Worm (Caenorhabditis elegans) whole organism, L1 larva: ENCODE measurements around the gene M03B6.5.
A peak's percentile ranks its signal among the peaks of the same experiment; 100 is the strongest.

Source experiments
- C34B4.2 ChIP-seq: sonication (generic microtip); optimal IDR thresholded peaks from 2 replicates; lab custom pipeline; 2017; ENCODE audit warnings: mild to moderate bottlenecking, missing genetic modification characterization, missing compliant biosample characterization
- aha-1 ChIP-seq: fragments of 150-350 bp; optimal IDR thresholded peaks from 2 replicates; lab custom pipeline; 2014; ENCODE audit warnings: missing biosample characterization, missing genetic modification characterization
- ceh-63 ChIP-seq: fragments of 200-800 bp; sonication (Bioruptor generic); optimal IDR thresholded peaks from 2 replicates; lab custom pipeline; 2018; ENCODE audit warnings: mild to moderate bottlenecking, missing genetic modification characterization, missing compliant biosample characterization
- ceh-90 ChIP-seq: sonication (generic microtip); optimal IDR thresholded peaks from 2 replicates; lab custom pipeline; 2016; ENCODE audit warnings: missing genetic modification characterization, missing compliant biosample characterization
- efl-1 ChIP-seq, 4 experiments: fragments of 150-350 bp; optimal IDR thresholded peaks in 3 of 4; peaks in 1 of 4; 1 replicate in 1 of 4; 2 replicates in 3 of 4; lab custom pipeline; 2014; ENCODE audit warnings: missing biosample characterization in 2 of 4, missing genetic modification characterization in 2 of 4, missing genetic modification reagents in 2 of 4
- egl-27 ChIP-seq, 2 experiments: fragments of 150-350 bp in 1 of 2; sonication (generic microtip); optimal IDR thresholded peaks; 3 replicates each; lab custom pipeline; 2017 to 2018; ENCODE audit warnings: missing biosample characterization in 2 of 2, missing genetic modification characterization in 2 of 2, missing genetic modification reagents in 2 of 2
- elt-2 ChIP-seq: sonication (generic microtip); optimal IDR thresholded peaks from 2 replicates; lab custom pipeline; 2016; ENCODE audit warnings: missing genetic modification characterization, mild to moderate bottlenecking, inconsistent platforms, missing compliant biosample characterization, missing genetic modification reagents
- fkh-4 ChIP-seq: sonication (generic microtip); optimal IDR thresholded peaks from 2 replicates; lab custom pipeline; 2016; ENCODE audit warnings: missing compliant biosample characterization, missing genetic modification characterization, borderline replicate concordance
- fkh-8 ChIP-seq: sonication (generic microtip); optimal IDR thresholded peaks from 2 replicates; lab custom pipeline; 2016; ENCODE audit warnings: mild to moderate bottlenecking, missing genetic modification characterization, missing compliant biosample characterization
- fos-1 ChIP-seq: fragments of 150-350 bp; optimal IDR thresholded peaks from 2 replicates; lab custom pipeline; 2014; ENCODE audit warnings: missing biosample characterization, missing genetic modification characterization
- grh-1 ChIP-seq: fragments of 200-800 bp; sonication (Bioruptor generic); IDR thresholded peaks from 2 replicates; pipeline ENCODE4 v1.3.6; 2022; ENCODE audit warnings: missing genetic modification reagents, missing genetic modification characterization, missing compliant biosample characterization
- hlh-17 ChIP-seq: fragments of 200-800 bp; sonication (Bioruptor generic); optimal IDR thresholded peaks from 2 replicates; lab custom pipeline; 2018; ENCODE audit warnings: missing genetic modification characterization, mild to moderate bottlenecking, missing compliant biosample characterization, moderate library complexity, borderline replicate concordance
- jun-1 ChIP-seq: fragments of 150-350 bp; optimal IDR thresholded peaks from 2 replicates; lab custom pipeline; 2014; ENCODE audit warnings: missing biosample characterization, missing genetic modification reagents, missing genetic modification characterization
- lin-14 ChIP-seq: fragments of 200-800 bp; sonication (Bioruptor generic); optimal IDR thresholded peaks from 2 replicates; lab custom pipeline; 2018; ENCODE audit warnings: mild to moderate bottlenecking, missing genetic modification characterization, moderate library complexity, missing compliant biosample characterization
- lin-15B ChIP-seq: fragments of 150-350 bp; sonication (generic microtip); optimal IDR thresholded peaks from 3 replicates; lab custom pipeline; 2014; ENCODE audit warnings: missing biosample characterization, missing genetic modification characterization
- lin-35 ChIP-seq, 2 experiments: fragments of 150-350 bp; optimal IDR thresholded peaks; 2 replicates each; lab custom pipeline; 2014; ENCODE audit warnings: missing biosample characterization in 2 of 2, missing genetic modification characterization in 2 of 2, missing genetic modification reagents in 2 of 2
- lin-39 ChIP-seq: fragments of 150-350 bp; optimal IDR thresholded peaks from 2 replicates; lab custom pipeline; 2014; ENCODE audit warnings: missing biosample characterization, missing genetic modification reagents, missing genetic modification characterization
- lir-3 ChIP-seq: sonication (generic microtip); optimal IDR thresholded peaks from 2 replicates; lab custom pipeline; 2016; ENCODE audit warnings: mild to moderate bottlenecking, missing genetic modification characterization, moderate library complexity, missing compliant biosample characterization; ENCODE audit not compliant: poor library complexity
- mab-9 ChIP-seq: fragments of 200-800 bp; sonication (Bioruptor generic); IDR thresholded peaks from 2 replicates; pipeline ENCODE4 v1.3.6; 2022; ENCODE audit warnings: missing genetic modification reagents, missing genetic modification characterization, missing compliant biosample characterization
- mef-2 ChIP-seq: fragments of 150-350 bp; optimal IDR thresholded peaks from 2 replicates; lab custom pipeline; 2014; ENCODE audit warnings: missing biosample characterization, missing genetic modification characterization
- nhr-11 ChIP-seq: fragments of 150-350 bp; optimal IDR thresholded peaks from 2 replicates; lab custom pipeline; 2014; ENCODE audit warnings: missing biosample characterization, missing genetic modification characterization
- nhr-19 ChIP-seq: fragments of 200-800 bp; sonication (Bioruptor generic); conservative IDR thresholded peaks from 2 replicates; pipeline ENCODE4 v1.3.6; 2022; ENCODE audit warnings: missing genetic modification characterization, missing compliant biosample characterization
- nhr-20 ChIP-seq: sonication (generic microtip); optimal IDR thresholded peaks from 2 replicates; lab custom pipeline; 2016; ENCODE audit warnings: mild to moderate bottlenecking, missing genetic modification characterization, missing compliant biosample characterization
- nhr-237 ChIP-seq: fragments of 150-350 bp; optimal IDR thresholded peaks from 2 replicates; lab custom pipeline; 2014; ENCODE audit warnings: missing biosample characterization, missing genetic modification characterization
- nhr-28 ChIP-seq: fragments of 150-350 bp; optimal IDR thresholded peaks from 2 replicates; lab custom pipeline; 2014; ENCODE audit warnings: missing biosample characterization, missing genetic modification characterization
- nhr-47 ChIP-seq: sonication (generic microtip); optimal IDR thresholded peaks from 2 replicates; lab custom pipeline; 2016; ENCODE audit warnings: mild to moderate bottlenecking, missing genetic modification characterization, moderate library complexity, missing compliant biosample characterization
- nhr-71 ChIP-seq: sonication (generic microtip); optimal IDR thresholded peaks from 2 replicates; lab custom pipeline; 2016; ENCODE audit warnings: mild to moderate bottlenecking, missing genetic modification characterization, moderate library complexity, missing compliant biosample characterization
- nhr-90 ChIP-seq: sonication (generic microtip); optimal IDR thresholded peaks from 2 replicates; lab custom pipeline; 2016; ENCODE audit warnings: mild to moderate bottlenecking, missing genetic modification characterization, missing compliant biosample characterization; ENCODE audit not compliant: poor library complexity
- rnt-1 ChIP-seq: sonication (generic microtip); optimal IDR thresholded peaks from 2 replicates; lab custom pipeline; 2016; ENCODE audit warnings: mild to moderate bottlenecking, missing genetic modification characterization, moderate library complexity, missing compliant biosample characterization
- swsn-7 ChIP-seq: sonication (generic microtip); optimal IDR thresholded peaks from 2 replicates; lab custom pipeline; 2016; ENCODE audit warnings: missing genetic modification characterization, missing compliant biosample characterization
- unc-130 ChIP-seq: fragments of 150-350 bp; optimal IDR thresholded peaks from 2 replicates; lab custom pipeline; 2017; ENCODE audit warnings: missing biosample characterization, missing genetic modification characterization, inconsistent platforms
- unc-30 ChIP-seq: sonication (generic microtip); optimal IDR thresholded peaks from 2 replicates; lab custom pipeline; 2017; ENCODE audit warnings: missing biosample characterization, missing genetic modification characterization
- ztf-11 ChIP-seq, 2 experiments: sonication (generic microtip); optimal IDR thresholded peaks; 2 replicates each; lab custom pipeline; 2016 to 2017; ENCODE audit warnings: missing genetic modification characterization in 2 of 2, missing biosample characterization in 1 of 2, missing compliant biosample characterization in 1 of 2
- ztf-4 ChIP-seq: fragments of 150-350 bp; optimal IDR thresholded peaks from 2 replicates; lab custom pipeline; 2014; ENCODE audit warnings: missing biosample characterization, missing genetic modification characterization

M03B6.5 gene

ce11 chrX:13843676-13844075 lies at the start of gene M03B6.5:
Gene M03B6.5 (plus strand): TSS chrX:13843976.
- TF ChIP-seq nhr-19 (GFP tag; lab: Robert Waterston, UW) (no peak), ztf-4 (tag; lab: Kevin White, UChicago) (no peak), nhr-71 (tag; lab: Kevin White, UChicago) (no peak), lin-35 (GFP tag; optimal IDR thresholded peaks at IDR 0.05; lab: Kevin White, UChicago) (no peak), lin-39 (no peak), nhr-237 (tag; lab: Kevin White, UChicago) (no peak), ceh-63 (GFP tag; lab: Kevin White, UChicago) (no peak), fos-1 (no peak), swsn-7 (tag; lab: Kevin White, UChicago) (no peak), aha-1 (tag; lab: Kevin White, UChicago) (no peak), nhr-11 (tag; lab: Kevin White, UChicago) (no peak)

ce11 chrX:13803246-13803645 lies 40.5 kb upstream of the M03B6.5 start:
- TF ChIP-seq C34B4.2 (no peak), grh-1 (GFP tag; lab: Robert Waterston, UW) (no peak), nhr-20 (peak; percentile 37), lir-3 (tag; lab: Kevin White, UChicago) (no peak), lin-35 (GFP tag; optimal IDR thresholded peaks at IDR 0.05; lab: Kevin White, UChicago) (peak in 1 of 2 experiments; percentile 41), nhr-47 (tag; lab: Kevin White, UChicago) (no peak), efl-1 (optimal IDR thresholded peaks at IDR 0.05; lab: Kevin White, UChicago) (no peak), efl-1 (GFP tag; optimal IDR thresholded peaks at IDR 0.05 in 1 of 2; lab: Kevin White, UChicago) (peak in 1 of 2 experiments; percentile 84), nhr-90 (peak; percentile 24), mab-9 (GFP tag; lab: Robert Waterston, UW) (no peak), elt-2 (tag; lab: Kevin White, UChicago) (peak; percentile 93), nhr-71 (tag; lab: Kevin White, UChicago) (peak; percentile 29), fos-1 (no peak)

- TF ChIP-seq nhr-237 (tag; lab: Kevin White, UChicago) (no peak), lin-15B (tag; lab: Kevin White, UChicago) (no peak), jun-1 (tag; lab: Kevin White, UChicago) (no peak), unc-130 (tag; lab: Kevin White, UChicago) (no peak), fkh-4 (tag; lab: Kevin White, UChicago) (no peak), fkh-8 (no peak), grh-1 (GFP tag; lab: Robert Waterston, UW) (no peak), lin-35 (GFP tag; optimal IDR thresholded peaks at IDR 0.05; lab: Kevin White, UChicago) (no peak)
- TF ChIP-seq, all 84 proteins: peak for 0
Observed at ce11 chrX:13809773-13810172, 34.0 kb upstream of the M03B6.5 start, which contains the start of gene obr-3. Gene obr-3 (minus strand): TSS chrX:13809873.

ce11 chrX:13811156-13811555 lies 32.6 kb upstream of the M03B6.5 start:
- no peak for TF ChIP-seq elt-2 (tag; lab: Kevin White, UChicago)

ce11 chrX:13811929-13812328 lies 31.8 kb upstream of the M03B6.5 start:
- TF ChIP-seq unc-30 (tag; lab: Kevin White, UChicago) (no peak), nhr-28 (tag; lab: Kevin White, UChicago) (no peak), egl-27 (tag; optimal IDR thresholded peaks at IDR 0.05; lab: Kevin White, UChicago) (no peak), lin-14 (peak; percentile 81), nhr-71 (tag; lab: Kevin White, UChicago) (no peak), efl-1 (optimal IDR thresholded peaks at IDR 0.05; lab: Kevin White, UChicago) (no peak), efl-1 (GFP tag; optimal IDR thresholded peaks at IDR 0.05 in 1 of 2; lab: Kevin White, UChicago) (peak in 1 of 2 experiments; percentile 2), unc-130 (tag; lab: Kevin White, UChicago) (no peak), ztf-11 (tag; optimal IDR thresholded peaks at IDR 0.05; lab: Kevin White, UChicago) (no peak), mef-2 (no peak), ceh-90 (tag; lab: Kevin White, UChicago) (no peak), hlh-17 (GFP tag; lab: Kevin White, UChicago) (no peak), rnt-1 (tag; lab: Kevin White, UChicago) (no peak)
